Fruit fly (Drosophila melanogaster): Measurements from ENCODE around the gene Ctl1.

- TF ChIP-seq dsf (GFP tag; optimal IDR thresholded peaks at IDR 0.05; ENCODE audit: borderline replicate concordance) (no peak), h (GFP tag; optimal IDR thresholded peaks at IDR 0.05) (no peak), usp (GFP tag; optimal IDR thresholded peaks at IDR 0.05) (no peak), CrebA (GFP tag; optimal IDR thresholded peaks at IDR 0.05; ENCODE audit: borderline replicate concordance) (no peak), fru (GFP tag; optimal IDR thresholded peaks at IDR 0.05) (no peak), woc (GFP tag; optimal IDR thresholded peaks at IDR 0.05) (no peak), N (GFP tag; optimal IDR thresholded peaks at IDR 0.05) (no peak), Hnf4 (GFP tag; optimal IDR thresholded peaks at IDR 0.05) (no peak)
These were observed 45.5 kb upstream of the Ctl1 start for dm6 chr3L:4232227-4232626.
